Fruit fly (Drosophila melanogaster) whole organism, embryonic: ENCODE results near the gene CG34056.

Experiments used
- ATbp ChIP-seq: fragments of 200-800 bp; sonication (Bioruptor generic); optimal IDR thresholded peaks from 2 replicates; lab custom pipeline; 2017; ENCODE audit warnings: missing biosample characterization, mild to moderate bottlenecking, missing genetic modification characterization, missing genetic modification reagents
- Ada2b ChIP-seq: fragments of 200-800 bp; sonication (Bioruptor generic); IDR thresholded peaks from 2 replicates; pipeline ENCODE4 v1.3.6; 2022; ENCODE audit warnings: missing biosample characterization, missing genetic modification characterization
- Adf1 ChIP-seq: fragments of 200-800 bp; sonication (Bioruptor generic); IDR thresholded peaks from 2 replicates; pipeline ENCODE4 v1.3.6; 2022; ENCODE audit warnings: missing biosample characterization, missing genetic modification characterization
- Aef1 ChIP-seq: fragments of 200-800 bp; sonication (Bioruptor generic); IDR thresholded peaks from 3 replicates; pipeline ENCODE4 v1.3.6; 2022; ENCODE audit warnings: missing biosample characterization, missing genetic modification characterization
- Antp ChIP-seq: fragments of 200-800 bp; sonication (Bioruptor generic); optimal IDR thresholded peaks from 3 replicates; lab custom pipeline; 2016; ENCODE audit warnings: missing biosample characterization, missing genetic modification characterization
- Atf3 ChIP-seq: fragments of 200-800 bp; sonication (Bioruptor generic); optimal IDR thresholded peaks from 3 replicates; lab custom pipeline; 2016; ENCODE audit warnings: missing biosample characterization, missing genetic modification characterization
- B-H2 ChIP-seq: fragments of 200-800 bp; sonication (Bioruptor generic); optimal IDR thresholded peaks from 2 replicates; lab custom pipeline; 2018; ENCODE audit warnings: missing biosample characterization, mild to moderate bottlenecking, missing genetic modification characterization
- Blimp-1 ChIP-seq: fragments of 200-800 bp; sonication (Bioruptor generic); optimal IDR thresholded peaks from 3 replicates; lab custom pipeline; 2018; ENCODE audit warnings: missing biosample characterization, missing genetic modification characterization, mild to moderate bottlenecking, moderate library complexity, missing genetic modification reagents
- Bteb2 ChIP-seq: fragments of 200-800 bp; sonication (Bioruptor generic); optimal IDR thresholded peaks from 2 replicates; lab custom pipeline; 2016; ENCODE audit warnings: missing biosample characterization, missing genetic modification characterization
- CG10543 ChIP-seq: fragments of 200-800 bp; sonication (Bioruptor generic); optimal IDR thresholded peaks from 3 replicates; lab custom pipeline; 2017; ENCODE audit warnings: missing biosample characterization, mild to moderate bottlenecking, missing genetic modification characterization, moderate library complexity
- CG10979 ChIP-seq: fragments of 200-800 bp; sonication (Bioruptor generic); optimal IDR thresholded peaks from 2 replicates; lab custom pipeline; 2018; ENCODE audit warnings: missing biosample characterization, mild to moderate bottlenecking, missing genetic modification characterization, moderate library complexity
- CG11093 ChIP-seq: fragments of 200-800 bp; sonication (Bioruptor generic); IDR thresholded peaks from 3 replicates; pipeline ENCODE4 v1.3.6; 2022; ENCODE audit warnings: missing biosample characterization, missing genetic modification characterization
- CG12071 ChIP-seq: fragments of 200-800 bp; sonication (Bioruptor generic); optimal IDR thresholded peaks from 3 replicates; lab custom pipeline; 2018; ENCODE audit warnings: missing biosample characterization, mild to moderate bottlenecking, missing genetic modification characterization
- CG12104 ChIP-seq: fragments of 200-800 bp; sonication (Bioruptor generic); optimal IDR thresholded peaks from 3 replicates; lab custom pipeline; 2016; ENCODE audit warnings: missing biosample characterization, missing genetic modification characterization
- CG13424 ChIP-seq: fragments of 200-800 bp; sonication (Bioruptor generic); optimal IDR thresholded peaks from 2 replicates; lab custom pipeline; 2019; ENCODE audit warnings: missing biosample characterization, mild to moderate bottlenecking, missing genetic modification characterization, moderate library complexity
- CG14667 ChIP-seq: fragments of 200-800 bp; sonication (Bioruptor generic); IDR thresholded peaks from 2 replicates; pipeline ENCODE4 v1.3.6; 2022; ENCODE audit warnings: missing biosample characterization, missing genetic modification characterization
- CG15479 ChIP-seq: fragments of 200-800 bp; sonication (Bioruptor generic); optimal IDR thresholded peaks from 3 replicates; lab custom pipeline; 2019; ENCODE audit warnings: missing biosample characterization, mild to moderate bottlenecking, missing genetic modification characterization, moderate library complexity
- CG15696 ChIP-seq: fragments of 200-800 bp; sonication (Bioruptor generic); optimal IDR thresholded peaks from 2 replicates; lab custom pipeline; 2019; ENCODE audit warnings: missing biosample characterization, mild to moderate bottlenecking, missing genetic modification characterization, moderate library complexity
- CG16815 ChIP-seq: fragments of 200-800 bp; sonication (Bioruptor generic); optimal IDR thresholded peaks from 3 replicates; lab custom pipeline; 2017; ENCODE audit warnings: missing biosample characterization, mild to moderate bottlenecking, missing genetic modification characterization
- CG18476 ChIP-seq: fragments of 200-800 bp; sonication (Bioruptor generic); optimal IDR thresholded peaks from 2 replicates; lab custom pipeline; 2016; ENCODE audit warnings: missing biosample characterization, mild to moderate bottlenecking, missing genetic modification characterization
- CG31441 ChIP-seq: fragments of 200-800 bp; sonication (Bioruptor generic); IDR thresholded peaks from 2 replicates; pipeline ENCODE4 v1.3.6; 2022; ENCODE audit warnings: missing biosample characterization, missing genetic modification characterization
- CG34376 ChIP-seq: fragments of 200-800 bp; sonication (Bioruptor generic); optimal IDR thresholded peaks from 2 replicates; lab custom pipeline; 2018; ENCODE audit warnings: missing biosample characterization, mild to moderate bottlenecking, missing genetic modification characterization
- CG42726 ChIP-seq: fragments of 200-800 bp; sonication (Bioruptor generic); IDR thresholded peaks from 2 replicates; pipeline ENCODE4 v1.3.6; 2022; ENCODE audit warnings: missing biosample characterization, missing genetic modification characterization; ENCODE audit not compliant: partially characterized antibody
- CG6254 ChIP-seq: fragments of 200-800 bp; sonication (Bioruptor generic); optimal IDR thresholded peaks from 3 replicates; lab custom pipeline; 2017; ENCODE audit warnings: mild to moderate bottlenecking, missing biosample characterization, missing genetic modification reagents, missing genetic modification characterization
- CG6272 ChIP-seq: fragments of 200-800 bp; sonication (Bioruptor generic); IDR thresholded peaks from 2 replicates; pipeline ENCODE4 v1.3.6; 2022; ENCODE audit warnings: missing biosample characterization, missing genetic modification characterization
- CG6813 ChIP-seq: fragments of 200-800 bp; sonication (Bioruptor generic); optimal IDR thresholded peaks from 2 replicates; lab custom pipeline; 2017; ENCODE audit warnings: missing biosample characterization, missing genetic modification characterization, mild to moderate bottlenecking, moderate library complexity, missing genetic modification reagents
- CG7987 ChIP-seq: fragments of 200-800 bp; sonication (Bioruptor generic); optimal IDR thresholded peaks from 2 replicates; lab custom pipeline; 2018; ENCODE audit warnings: missing biosample characterization, mild to moderate bottlenecking, missing genetic modification characterization, moderate library complexity
- CG8359 ChIP-seq: fragments of 200-800 bp; sonication (Bioruptor generic); optimal IDR thresholded peaks from 2 replicates; lab custom pipeline; 2017; ENCODE audit warnings: missing biosample characterization, mild to moderate bottlenecking, missing genetic modification characterization, borderline replicate concordance
- CG9215 ChIP-seq: fragments of 200-800 bp; sonication (Bioruptor generic); IDR thresholded peaks from 2 replicates; pipeline ENCODE4 v1.3.6; 2022; ENCODE audit warnings: missing biosample characterization, missing genetic modification characterization
- D19A ChIP-seq: fragments of 200-800 bp; optimal IDR thresholded peaks from 3 replicates; lab custom pipeline; 2019; ENCODE audit warnings: missing biosample characterization, mild to moderate bottlenecking, missing genetic modification characterization, moderate library complexity
- Fer3 ChIP-seq: fragments of 200-800 bp; sonication (Bioruptor generic); optimal IDR thresholded peaks from 2 replicates; lab custom pipeline; 2018; ENCODE audit warnings: missing biosample characterization, mild to moderate bottlenecking, missing genetic modification characterization, moderate library complexity
- Hmx ChIP-seq: fragments of 200-800 bp; sonication (Bioruptor generic); optimal IDR thresholded peaks from 2 replicates; lab custom pipeline; 2016; ENCODE audit warnings: missing biosample characterization, missing genetic modification characterization
- NFAT ChIP-seq: fragments of 200-800 bp; sonication (Bioruptor generic); IDR thresholded peaks from 2 replicates; pipeline ENCODE4 v1.3.6; 2022; ENCODE audit warnings: missing biosample characterization, missing genetic modification characterization
- Sry-δ ChIP-seq: fragments of 200-800 bp; sonication (Bioruptor generic); optimal IDR thresholded peaks from 2 replicates; lab custom pipeline; 2016; ENCODE audit warnings: missing biosample characterization, missing genetic modification characterization
- ab ChIP-seq: fragments of 200-800 bp; sonication (Bioruptor generic); optimal IDR thresholded peaks from 2 replicates; lab custom pipeline; 2016; ENCODE audit warnings: missing biosample characterization, missing genetic modification characterization
- al ChIP-seq: fragments of 200-800 bp; sonication (Bioruptor generic); IDR thresholded peaks from 2 replicates; pipeline ENCODE4 v1.3.6; 2022; ENCODE audit warnings: missing biosample characterization, missing genetic modification characterization
- danr ChIP-seq: fragments of 200-800 bp; sonication (Bioruptor generic); IDR thresholded peaks from 2 replicates; pipeline ENCODE4 v1.3.6; 2022; ENCODE audit warnings: missing biosample characterization, missing genetic modification characterization
- dimm ChIP-seq: fragments of 200-800 bp; sonication (Bioruptor generic); IDR thresholded peaks from 2 replicates; pipeline ENCODE4 v1.3.6; 2022; ENCODE audit warnings: missing biosample characterization, missing genetic modification characterization
- grn ChIP-seq: fragments of 200-800 bp; sonication (Bioruptor generic); optimal IDR thresholded peaks from 3 replicates; lab custom pipeline; 2017; ENCODE audit warnings: missing biosample characterization, missing genetic modification characterization
- h ChIP-seq: fragments of >200 bp; optimal IDR thresholded peaks from 2 replicates; lab custom pipeline; 2017
- hth ChIP-seq: fragments of >200 bp; optimal IDR thresholded peaks from 2 replicates; lab custom pipeline; 2017; ENCODE audit warnings: inconsistent platforms
- jumu ChIP-seq: fragments of 200-800 bp; sonication (Bioruptor generic); optimal IDR thresholded peaks from 3 replicates; lab custom pipeline; 2016; ENCODE audit warnings: missing biosample characterization, missing genetic modification characterization
- luna ChIP-seq: fragments of 200-800 bp; sonication (Bioruptor generic); optimal IDR thresholded peaks from 2 replicates; lab custom pipeline; 2016; ENCODE audit warnings: missing biosample characterization, missing genetic modification characterization
- maf-S ChIP-seq: fragments of 200-800 bp; sonication (Bioruptor generic); optimal IDR thresholded peaks from 2 replicates; lab custom pipeline; 2016; ENCODE audit warnings: missing biosample characterization, missing genetic modification characterization
- mam ChIP-seq: fragments of 200-800 bp; sonication (Bioruptor generic); optimal IDR thresholded peaks from 3 replicates; lab custom pipeline; 2016; ENCODE audit warnings: missing biosample characterization, missing genetic modification characterization
- odd ChIP-seq: fragments of 200-800 bp; sonication (Bioruptor generic); optimal IDR thresholded peaks from 2 replicates; lab custom pipeline; 2017; ENCODE audit warnings: missing biosample characterization, mild to moderate bottlenecking, missing genetic modification characterization
- otp ChIP-seq: fragments of 200-800 bp; sonication (Bioruptor generic); IDR thresholded peaks from 3 replicates; pipeline ENCODE4, ENCODE4 v1.3.6; 2022; ENCODE audit warnings: missing biosample characterization, missing genetic modification characterization
- p53 ChIP-seq: fragments of 200-800 bp; sonication (Bioruptor generic); optimal IDR thresholded peaks from 2 replicates; lab custom pipeline; 2016; ENCODE audit warnings: missing biosample characterization, missing genetic modification characterization
- sna ChIP-seq: fragments of 200-800 bp; sonication (Bioruptor generic); IDR thresholded peaks from 2 replicates; pipeline ENCODE4 v1.3.6; 2022; ENCODE audit warnings: missing biosample characterization, missing genetic modification characterization; ENCODE audit not compliant: partially characterized antibody

CG34056 gene

dm6 chr3L:857063-858015 is 38.4 kb upstream of the CG34056 start, which contains the start of gene dpr20 (continued):
- TF ChIP-seq mam (GFP tag; lab: Kevin White, UChicago) (peak; percentile 92), Sry-δ (GFP tag; lab: Kevin White, UChicago) (peak; percentile 25), grn (no peak), Ada2b (GFP tag; lab: Robert Waterston, UW) (peak; percentile 90), CG31441 (peak; percentile 59; the same call in 1 of the 2 replicates), p53 (GFP tag; lab: Kevin White, UChicago) (no peak), dimm (GFP tag; lab: Robert Waterston, UW) (peak; percentile 66), CG34376 (GFP tag; lab: Kevin White, UChicago) (peak; percentile 56), sna (GFP tag; lab: Robert Waterston, UW) (no peak), CG12104 (GFP tag; lab: Kevin White, UChicago) (peak; percentile 8), odd (GFP tag; lab: Kevin White, UChicago) (no peak), CG9215 (GFP tag; lab: Robert Waterston, UW) (peak; percentile 81), CG15479 (GFP tag; lab: Kevin White, UChicago) (no peak), Hmx (GFP tag; lab: Kevin White, UChicago) (no peak), CG14667 (GFP tag; lab: Robert Waterston, UW) (peak; percentile 75), CG18476 (GFP tag; lab: Kevin White, UChicago) (peak; percentile 32), luna (GFP tag; lab: Kevin White, UChicago) (peak; percentile 16), Fer3 (tag; lab: Kevin White, UChicago) (peak; percentile 82), CG12071 (GFP tag; lab: Kevin White, UChicago) (peak; percentile 89), NFAT (GFP tag; lab: Robert Waterston, UW) (peak; percentile 94), danr (GFP tag; lab: Robert Waterston, UW) (peak; percentile 48; the same call in 1 of the 2 replicates), al (GFP tag; lab: Robert Waterston, UW) (peak; percentile 73), Bteb2 (GFP tag; lab: Kevin White, UChicago) (peak; percentile 56), ab (GFP tag; lab: Kevin White, UChicago) (peak; percentile 0), Atf3 (peak; percentile 49), CG6272 (GFP tag; lab: Robert Waterston, UW) (peak; percentile 84), hth (lab: Kevin White, UChicago) (no peak), CG6813 (GFP tag; lab: Kevin White, UChicago) (peak; percentile 46), CG15696 (peak; percentile 48), Antp (GFP tag; lab: Kevin White, UChicago) (peak; percentile 77), CG10979 (tag; lab: Kevin White, UChicago) (peak; percentile 38), Blimp-1 (GFP tag; lab: Kevin White, UChicago) (peak; percentile 38), Adf1 (GFP tag; lab: Robert Waterston, UW) (peak; percentile 53), CG11093 (GFP tag; lab: Robert Waterston, UW) (peak; percentile 85), CG8359 (no peak), ATbp (GFP tag; lab: Kevin White, UChicago) (peak; percentile 40), CG13424 (tag; lab: Kevin White, UChicago) (peak; percentile 79), CG6254 (GFP tag; lab: Kevin White, UChicago) (no peak), B-H2 (GFP tag; lab: Kevin White, UChicago) (peak; percentile 92), CG10543 (peak; percentile 63), h (lab: Kevin White, UChicago) (no peak), CG7987 (GFP tag; lab: Kevin White, UChicago) (peak; percentile 58), jumu (peak; percentile 64), D19A (tag; lab: Kevin White, UChicago) (peak; percentile 50), CG42726 (GFP tag; lab: Robert Waterston, UW) (no peak), otp (GFP tag; lab: Robert Waterston, UW) (peak; percentile 89), CG16815 (GFP tag; lab: Kevin White, UChicago) (peak; percentile 64), Aef1 (GFP tag; lab: Robert Waterston, UW) (peak; percentile 86), maf-S (peak; percentile 53)
